Worm (Caenorhabditis elegans) whole organism, L3 larva: ENCODE measurements around the gene Y49F6B.8.

Source experiments
- ZK546.5 ChIP-seq: sonication (generic microtip); optimal IDR thresholded peaks from 2 replicates; lab custom pipeline; 2017; ENCODE audit warnings: missing biosample characterization, missing genetic modification characterization
- aly-2 ChIP-seq: fragments of 150-350 bp; optimal IDR thresholded peaks from 2 replicates; lab custom pipeline; 2014; ENCODE audit warnings: missing biosample characterization, missing genetic modification characterization
- ama-1 ChIP-seq: fragments of 150-350 bp; optimal IDR thresholded peaks from 2 replicates; lab custom pipeline; 2018
- ceh-28 ChIP-seq: fragments of 150-350 bp; optimal IDR thresholded peaks from 2 replicates; lab custom pipeline; 2014; ENCODE audit warnings: missing biosample characterization, missing genetic modification reagents, missing genetic modification characterization
- ceh-82 ChIP-seq: fragments of 150-350 bp; optimal IDR thresholded peaks from 2 replicates; lab custom pipeline; 2014; ENCODE audit warnings: missing biosample characterization, missing genetic modification characterization
- ceh-9 ChIP-seq: sonication (generic microtip); optimal IDR thresholded peaks from 2 replicates; lab custom pipeline; 2018; ENCODE audit warnings: missing biosample characterization, missing genetic modification characterization
- daf-12 ChIP-seq: fragments of 150-350 bp; optimal IDR thresholded peaks from 2 replicates; lab custom pipeline; 2014; ENCODE audit warnings: missing biosample characterization, missing genetic modification reagents, missing genetic modification characterization
- egl-27 ChIP-seq: sonication (generic microtip); optimal IDR thresholded peaks from 4 replicates; lab custom pipeline; 2017; ENCODE audit warnings: missing biosample characterization, missing genetic modification reagents, missing genetic modification characterization
- egl-5 ChIP-seq: fragments of 150-350 bp; optimal IDR thresholded peaks from 2 replicates; lab custom pipeline; 2017; ENCODE audit warnings: missing biosample characterization, missing genetic modification reagents, missing genetic modification characterization, inconsistent platforms
- elt-1 ChIP-seq: fragments of 150-350 bp; optimal IDR thresholded peaks from 2 replicates; lab custom pipeline; 2014; ENCODE audit warnings: missing biosample characterization, missing genetic modification characterization
- elt-3 ChIP-seq, 3 experiments: fragments of 150-350 bp in 1 of 3; sonication (generic microtip) in 2 of 3; optimal IDR thresholded peaks; 2 replicates in 2 of 3; 4 replicates in 1 of 3; lab custom pipeline; 2014 to 2017; ENCODE audit warnings: missing biosample characterization in 3 of 3, missing genetic modification characterization in 3 of 3
- eor-1 ChIP-seq, 2 experiments: fragments of 150-350 bp; optimal IDR thresholded peaks; 2 replicates each; lab custom pipeline; 2014 to 2018; ENCODE audit warnings: missing biosample characterization in 2 of 2, missing genetic modification characterization in 2 of 2
- fkh-10 ChIP-seq: sonication (generic microtip); optimal IDR thresholded peaks from 2 replicates; lab custom pipeline; 2017; ENCODE audit warnings: missing biosample characterization, missing genetic modification reagents, missing genetic modification characterization
- fkh-2 ChIP-seq: fragments of 150-350 bp; optimal IDR thresholded peaks from 2 replicates; lab custom pipeline; 2014; ENCODE audit warnings: missing biosample characterization, missing genetic modification reagents, missing genetic modification characterization
- fos-1 ChIP-seq: fragments of 150-350 bp; optimal IDR thresholded peaks from 2 replicates; lab custom pipeline; 2014; ENCODE audit warnings: missing biosample characterization, missing genetic modification characterization
- jun-1 ChIP-seq: fragments of 150-350 bp; optimal IDR thresholded peaks from 2 replicates; lab custom pipeline; 2014; ENCODE audit warnings: missing biosample characterization, missing genetic modification reagents, missing genetic modification characterization
- lin-15B ChIP-seq: fragments of 150-350 bp; optimal IDR thresholded peaks from 2 replicates; lab custom pipeline; 2014; ENCODE audit warnings: missing biosample characterization, missing genetic modification characterization
- lin-39 ChIP-seq: fragments of 150-350 bp; optimal IDR thresholded peaks from 2 replicates; lab custom pipeline; 2018; ENCODE audit warnings: missing biosample characterization, missing genetic modification reagents, missing genetic modification characterization
- lsy-12 ChIP-seq: sonication (generic microtip); optimal IDR thresholded peaks from 2 replicates; lab custom pipeline; 2016; ENCODE audit warnings: mild to moderate bottlenecking, missing genetic modification characterization, missing compliant biosample characterization
- mdl-1 ChIP-seq: fragments of 150-350 bp; optimal IDR thresholded peaks from 2 replicates; lab custom pipeline; 2014; ENCODE audit warnings: missing biosample characterization, missing genetic modification characterization
- nfya-1 ChIP-seq: sonication (generic microtip); optimal IDR thresholded peaks from 2 replicates; lab custom pipeline; 2017; ENCODE audit warnings: missing genetic modification characterization, mild to moderate bottlenecking, missing compliant biosample characterization, antibody characterized with exemption, moderate library complexity; ENCODE audit not compliant: insufficient read depth
- nhr-11 ChIP-seq: fragments of 150-350 bp; optimal IDR thresholded peaks from 2 replicates; lab custom pipeline; 2014; ENCODE audit warnings: missing biosample characterization, missing genetic modification characterization
- nhr-12 ChIP-seq: fragments of 150-350 bp; optimal IDR thresholded peaks from 2 replicates; lab custom pipeline; 2014; ENCODE audit warnings: missing biosample characterization, missing genetic modification characterization
- nhr-23 ChIP-seq: fragments of 150-350 bp; optimal IDR thresholded peaks from 2 replicates; lab custom pipeline; 2014; ENCODE audit warnings: missing biosample characterization, missing genetic modification reagents, missing genetic modification characterization
- nhr-237 ChIP-seq: fragments of 150-350 bp; optimal IDR thresholded peaks from 2 replicates; lab custom pipeline; 2014; ENCODE audit warnings: missing biosample characterization, missing genetic modification characterization
- nhr-25 ChIP-seq: sonication (generic microtip); optimal IDR thresholded peaks from 2 replicates; lab custom pipeline; 2017; ENCODE audit warnings: missing biosample characterization, missing genetic modification characterization
- nhr-28 ChIP-seq: fragments of 150-350 bp; optimal IDR thresholded peaks from 2 replicates; lab custom pipeline; 2014; ENCODE audit warnings: missing biosample characterization, missing genetic modification characterization
- nhr-76 ChIP-seq: fragments of 150-350 bp; sonication (generic microtip); optimal IDR thresholded peaks from 5 replicates; lab custom pipeline; 2014; ENCODE audit warnings: missing biosample characterization, missing genetic modification characterization
- nhr-77 ChIP-seq: fragments of 150-350 bp; optimal IDR thresholded peaks from 2 replicates; lab custom pipeline; 2014; ENCODE audit warnings: missing biosample characterization, missing genetic modification characterization
- pha-4 ChIP-seq: fragments of 150-350 bp; optimal IDR thresholded peaks from 2 replicates; lab custom pipeline; 2014; ENCODE audit warnings: missing biosample characterization, missing genetic modification reagents, missing genetic modification characterization
- pqm-1 ChIP-seq: fragments of 150-350 bp; optimal IDR thresholded peaks from 2 replicates; lab custom pipeline; 2017; ENCODE audit warnings: missing biosample characterization, missing genetic modification characterization, inconsistent platforms
- sea-2 ChIP-seq: fragments of 150-350 bp; sonication (generic microtip); optimal IDR thresholded peaks from 4 replicates; lab custom pipeline; 2014; ENCODE audit warnings: missing biosample characterization, missing genetic modification reagents, missing genetic modification characterization
- skn-1 ChIP-seq: fragments of 150-350 bp; optimal IDR thresholded peaks from 2 replicates; lab custom pipeline; 2014; ENCODE audit warnings: missing biosample characterization, missing genetic modification characterization
- snpc-4 ChIP-seq: fragments of 150-350 bp; optimal IDR thresholded peaks from 2 replicates; lab custom pipeline; 2014; ENCODE audit warnings: missing biosample characterization, missing genetic modification characterization
- tbx-2 ChIP-seq: sonication (generic microtip); optimal IDR thresholded peaks from 2 replicates; lab custom pipeline; 2016; ENCODE audit warnings: mild to moderate bottlenecking, missing genetic modification characterization, missing compliant biosample characterization
- unc-39 ChIP-seq: sonication (generic microtip); optimal IDR thresholded peaks from 4 replicates; lab custom pipeline; 2017; ENCODE audit warnings: missing biosample characterization, missing genetic modification characterization
- zag-1 ChIP-seq: fragments of 150-350 bp; optimal IDR thresholded peaks from 2 replicates; lab custom pipeline; 2014; ENCODE audit warnings: missing biosample characterization, missing genetic modification characterization
- ztf-11 ChIP-seq: fragments of 150-350 bp; optimal IDR thresholded peaks from 2 replicates; lab custom pipeline; 2014; ENCODE audit warnings: missing biosample characterization, missing genetic modification characterization
- ztf-4 ChIP-seq: fragments of 150-350 bp; optimal IDR thresholded peaks from 2 replicates; lab custom pipeline; 2014; ENCODE audit warnings: missing biosample characterization, missing genetic modification characterization

Y49F6B.8 gene

DNA sequence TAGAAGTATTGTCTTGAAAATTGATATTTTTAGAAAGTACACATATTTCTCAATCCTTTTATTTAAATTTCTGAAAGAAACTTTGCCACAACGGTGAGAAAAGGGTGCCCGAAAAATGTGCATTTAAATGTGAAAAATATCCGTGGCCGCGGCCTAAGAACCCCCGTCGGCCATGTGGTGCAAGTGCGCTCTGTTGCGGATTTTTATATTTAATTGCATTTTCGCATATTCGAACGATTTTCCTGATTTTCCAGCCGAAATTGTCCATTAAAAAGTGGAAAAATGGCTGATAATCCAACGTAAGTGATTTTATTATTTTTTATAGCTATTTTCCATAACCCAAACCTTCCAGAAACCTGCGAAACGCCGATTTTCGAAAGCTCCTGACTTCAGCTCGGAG, 747 bp upstream of the Y49F6B.8 start, which contains the start of gene smu-2 (continued):
- TF ChIP-seq ztf-4 (tag; lab: Kevin White, UChicago) = no peak

DNA sequence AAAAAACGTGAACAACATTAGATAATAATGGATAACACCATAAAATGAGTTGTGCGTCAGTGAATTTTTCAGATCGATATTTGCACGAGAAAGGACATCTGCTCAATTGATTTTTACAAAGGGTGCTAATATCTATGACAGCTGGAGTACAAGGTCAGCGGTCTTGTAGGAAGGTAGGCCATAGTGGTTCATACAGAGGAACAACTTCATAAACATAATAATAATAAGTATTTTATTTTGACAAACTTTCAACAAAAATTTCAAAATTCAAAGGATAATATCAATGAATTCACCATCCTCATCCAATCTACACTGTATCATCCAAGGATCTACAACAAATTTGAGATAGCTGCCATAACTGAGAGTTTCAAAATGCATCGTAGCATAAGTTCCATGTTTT, 4.3 kb downstream of the Y49F6B.8 start, which contains the start of gene fbxb-104:
TSS of gene fbxb-104 (minus strand) at position 101 of the 400 bp plus-strand sequence.
- TF ChIP-seq nhr-76 (tag; lab: Kevin White, UChicago) = no peak
- no peak for TF ChIP-seq mdl-1 (tag; lab: Kevin White, UChicago)
- no peak for TF ChIP-seq pqm-1 (tag; lab: Kevin White, UChicago)
- TF ChIP-seq skn-1 (tag; lab: Kevin White, UChicago) = no peak
- no peak for TF ChIP-seq zag-1
- no peak for TF ChIP-seq jun-1
- no peak for TF ChIP-seq fkh-2 (tag; lab: Kevin White, UChicago)
- no peak for TF ChIP-seq pha-4 (tag; lab: Kevin White, UChicago)
- TF ChIP-seq ceh-28 = no peak
- no peak for TF ChIP-seq aly-2
- no peak for TF ChIP-seq ztf-11 (tag; lab: Kevin White, UChicago)
- no peak for TF ChIP-seq egl-27 (tag; lab: Kevin White, UChicago)
- TF ChIP-seq ama-1 (lab: Kevin White, UChicago) = no peak
- TF ChIP-seq ceh-82 (tag; lab: Kevin White, UChicago) = no peak
- no peak for TF ChIP-seq elt-3 (tag; optimal IDR thresholded peaks at IDR 0.05; lab: Kevin White, UChicago)
- TF ChIP-seq nhr-25 (tag; lab: Kevin White, UChicago) = no peak
- no peak for TF ChIP-seq tbx-2 (tag; lab: Kevin White, UChicago)
- no peak for TF ChIP-seq snpc-4 (tag; lab: Kevin White, UChicago)
- no peak for TF ChIP-seq eor-1 (tag; optimal IDR thresholded peaks at IDR 0.05; lab: Kevin White, UChicago)

- TF ChIP-seq elt-3 (tag; optimal IDR thresholded peaks at IDR 0.05; lab: Kevin White, UChicago) (no peak), snpc-4 (tag; lab: Kevin White, UChicago) (no peak), pqm-1 (tag; lab: Kevin White, UChicago) (no peak), tbx-2 (tag; lab: Kevin White, UChicago) (no peak), nhr-11 (tag; lab: Kevin White, UChicago) (no peak), nhr-12 (tag; lab: Kevin White, UChicago) (no peak), aly-2 (no peak)
Measured at ce11 chrII:3476536-3476935, 4.9 kb downstream of the Y49F6B.8 start.

DNA sequence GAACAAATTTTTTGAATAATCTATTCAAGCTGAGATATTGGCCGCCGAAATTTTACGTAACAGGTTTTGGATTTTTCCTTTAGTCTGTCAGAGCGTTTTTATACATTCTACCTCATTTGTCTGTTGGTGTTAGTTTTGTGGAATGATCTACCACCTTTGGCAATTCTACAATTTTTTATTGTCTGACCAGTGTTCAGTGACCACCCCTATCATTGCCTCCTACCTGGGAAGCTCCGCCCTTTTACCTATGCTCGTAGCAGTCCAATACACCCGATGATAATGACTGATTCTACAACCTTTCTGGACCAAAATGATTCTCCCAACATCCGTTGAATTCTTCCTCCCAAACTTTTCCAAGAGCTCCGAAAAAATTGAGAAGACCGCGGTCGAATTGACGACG, 7.7 kb downstream of the Y49F6B.8 start, which contains the start of gene sdz-32:
TSS of gene sdz-32 (plus strand) at position 301 of the 400 bp plus-strand sequence.
- TF ChIP-seq egl-5 = no peak
- TF ChIP-seq ZK546.5 (tag; lab: Kevin White, UChicago) = no peak
- no peak for TF ChIP-seq ztf-4 (tag; lab: Kevin White, UChicago)
- no peak for TF ChIP-seq eor-1 (tag; optimal IDR thresholded peaks at IDR 0.05; lab: Kevin White, UChicago)
- TF ChIP-seq nhr-12 (tag; lab: Kevin White, UChicago) = no peak
- no peak for TF ChIP-seq daf-12 (tag; lab: Kevin White, UChicago)
- TF ChIP-seq elt-3 (tag; optimal IDR thresholded peaks at IDR 0.05; lab: Kevin White, UChicago) = no peak
- no peak for TF ChIP-seq nhr-76 (tag; lab: Kevin White, UChicago)
- TF ChIP-seq nhr-237 (tag; lab: Kevin White, UChicago) = no peak
- no peak for TF ChIP-seq ama-1 (lab: Kevin White, UChicago)
- no peak for TF ChIP-seq ceh-82 (tag; lab: Kevin White, UChicago)
- TF ChIP-seq fkh-2 (tag; lab: Kevin White, UChicago) = no peak
- no peak for TF ChIP-seq unc-39 (tag; lab: Kevin White, UChicago)
- TF ChIP-seq, all 47 proteins: peak for 0

DNA sequence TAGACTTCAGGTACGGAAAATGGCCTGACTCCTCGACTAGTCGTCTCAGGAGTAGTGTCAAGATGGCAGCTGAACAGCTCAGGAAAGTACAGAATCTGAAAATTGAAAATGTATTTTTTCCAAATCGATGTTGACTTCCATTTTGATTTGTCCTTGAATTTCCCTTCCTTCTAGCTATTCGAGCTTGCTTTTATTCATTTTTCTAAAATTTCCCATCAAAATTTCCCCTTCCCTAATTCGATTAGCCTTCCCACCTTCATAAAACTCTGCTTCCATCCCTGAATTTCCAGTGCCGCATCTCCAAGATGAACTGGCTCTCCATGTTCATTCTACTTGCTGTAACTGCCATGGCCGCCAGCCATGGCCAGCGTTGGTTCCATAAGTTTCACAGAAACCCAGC, 8.7 kb downstream of the Y49F6B.8 start, which contains the start of gene Y49F6B.6:
TSS of gene Y49F6B.6 (plus strand) at position 301 of the 400 bp plus-strand sequence.
- TF ChIP-seq nhr-28 (no peak), ZK546.5 (tag; lab: Kevin White, UChicago) (no peak), sea-2 (no peak), snpc-4 (tag; lab: Kevin White, UChicago) (no peak), nhr-11 (tag; lab: Kevin White, UChicago) (no peak), nhr-23 (tag; lab: Kevin White, UChicago) (no peak), elt-3 (tag; optimal IDR thresholded peaks at IDR 0.05; lab: Kevin White, UChicago) (no peak), daf-12 (tag; lab: Kevin White, UChicago) (no peak), fos-1 (tag; lab: Kevin White, UChicago) (no peak)

DNA sequence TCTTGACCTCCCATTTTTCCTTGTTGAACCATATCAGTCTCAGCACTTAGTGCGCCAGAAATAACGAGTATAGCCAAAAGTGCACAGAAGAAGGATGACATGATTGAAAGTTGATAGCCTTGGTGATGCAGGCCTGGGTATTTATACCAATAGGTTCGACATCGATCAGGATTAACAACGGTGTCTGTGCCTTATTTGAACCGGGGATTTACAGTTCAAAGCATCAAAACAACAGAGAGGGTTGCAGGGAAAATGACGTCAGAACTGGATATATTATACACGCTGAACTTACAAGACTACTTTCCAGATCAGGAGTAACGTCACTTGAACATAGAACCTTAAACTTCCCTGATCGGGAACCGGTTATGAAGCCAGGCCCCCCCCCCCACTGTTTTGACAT, 9.2 kb downstream of the Y49F6B.8 start, which contains the start of gene Y49F6B.12:
TSS of gene Y49F6B.12 (minus strand) at position 101 of the 400 bp plus-strand sequence.
- TF ChIP-seq ama-1 (lab: Kevin White, UChicago) = no peak
- TF ChIP-seq nfya-1 = no peak
- TF ChIP-seq fkh-10 (GFP tag; lab: Kevin White, UChicago) = no peak
- no peak for TF ChIP-seq nhr-77 (tag; lab: Kevin White, UChicago)
- TF ChIP-seq ceh-9 = no peak
- TF ChIP-seq lin-15B (tag; lab: Kevin White, UChicago) = no peak
- no peak for TF ChIP-seq lsy-12 (tag; lab: Kevin White, UChicago)
- TF ChIP-seq lin-39 (tag; lab: Kevin White, UChicago) = no peak
- TF ChIP-seq nhr-12 (tag; lab: Kevin White, UChicago) = no peak
- no peak for TF ChIP-seq sea-2
- no peak for TF ChIP-seq ceh-28
- TF ChIP-seq fkh-2 (tag; lab: Kevin White, UChicago) = no peak
- TF ChIP-seq fos-1 (tag; lab: Kevin White, UChicago) = no peak
- no peak for TF ChIP-seq snpc-4 (tag; lab: Kevin White, UChicago)
- no peak for TF ChIP-seq mdl-1 (tag; lab: Kevin White, UChicago)
- TF ChIP-seq elt-1 (tag; lab: Kevin White, UChicago) = no peak
